Fruit fly (Drosophila melanogaster) ovary, adult (tissue): ENCODE data around the gene RpS9.
A peak's percentile ranks its signal among the peaks of the same experiment; 100 is the strongest.

ENCODE experiments used
- CG17801 ChIP-seq: fragments of 200-800 bp; optimal IDR thresholded peaks from 2 replicates; lab custom pipeline; 2019; ENCODE audit warnings: missing biosample characterization, mild to moderate bottlenecking, missing genetic modification characterization, moderate library complexity; ENCODE audit not compliant: partially characterized antibody

RpS9 gene

DNA sequence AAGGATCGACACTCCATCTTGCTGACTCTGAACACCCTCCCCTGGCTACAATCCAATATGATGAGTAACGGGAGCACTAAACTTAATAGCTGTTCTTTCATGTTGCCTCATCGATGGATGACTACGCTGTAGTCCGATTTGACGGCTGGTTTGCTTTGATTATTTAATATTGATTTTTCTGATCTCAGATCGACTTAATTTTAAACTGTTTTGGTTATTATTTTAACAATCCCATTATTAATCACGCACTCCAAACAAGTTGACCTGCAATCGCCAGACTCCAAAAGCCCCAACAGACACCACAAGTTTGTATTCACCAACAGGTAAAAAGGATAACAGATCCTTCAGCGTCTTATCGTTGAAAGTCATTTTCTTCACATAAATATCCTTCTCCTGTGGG lies 1.2 kb upstream of the RpS9 start, which contains the start of gene CG33703:
TSS of gene CG33703 (minus strand) at position 101 of the 400 bp plus-strand sequence.
- no peak for TF ChIP-seq CG17801 (GFP tag; lab: Kevin White, UChicago)

- TF ChIP-seq CG17801 (GFP tag; lab: Kevin White, UChicago) = peak; percentile 44
These were observed 2.1 kb downstream of the RpS9 start, which contains the start of gene CG3408 for dm6 chr3L:9509037-9509830. Gene CG3408 (minus strand): TSS chr3L:9509583.

dm6 chr3L:9508653-9509036 lies 2.7 kb downstream of the RpS9 start:
- no peak for TF ChIP-seq CG17801 (GFP tag; lab: Kevin White, UChicago)

DNA sequence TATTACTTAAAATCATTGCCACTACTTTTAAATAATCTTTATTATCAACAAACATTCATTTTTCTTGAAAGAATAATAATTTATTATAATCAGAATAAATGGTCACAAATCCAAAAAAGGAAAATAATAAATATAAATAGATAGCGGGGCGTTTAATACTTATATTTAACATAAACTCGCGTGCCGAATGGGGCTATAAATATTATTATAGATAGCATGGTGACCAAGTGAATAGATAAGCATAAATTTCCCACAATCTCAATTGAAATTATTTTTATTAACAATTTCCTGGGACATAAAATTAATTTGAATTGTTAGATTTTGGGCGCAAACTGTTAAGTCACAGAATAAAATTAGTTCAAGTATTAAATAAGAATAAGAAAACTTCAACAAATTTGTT lies 4.9 kb downstream of the RpS9 start:
- TF ChIP-seq CG17801 (GFP tag; lab: Kevin White, UChicago) = no peak

DNA sequence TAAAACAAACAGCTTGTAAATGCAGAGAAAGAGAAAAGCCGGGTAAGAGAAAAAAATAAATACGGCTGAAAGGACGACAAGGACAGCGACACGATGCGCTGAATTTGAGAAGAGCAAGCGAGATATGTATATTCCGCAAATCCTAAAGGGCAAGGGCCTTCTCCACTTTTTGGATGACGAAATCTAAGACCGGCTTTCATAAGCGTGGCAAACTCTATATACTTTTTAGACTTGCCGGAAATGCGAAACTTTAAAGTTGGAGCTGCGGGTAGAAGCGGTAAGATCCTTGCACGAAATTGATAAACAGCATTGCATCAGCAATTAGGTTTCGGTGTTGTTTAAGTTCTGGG lies 5.6 kb downstream of the RpS9 start:
- TF ChIP-seq CG17801 (GFP tag; lab: Kevin White, UChicago) = no peak

DNA sequence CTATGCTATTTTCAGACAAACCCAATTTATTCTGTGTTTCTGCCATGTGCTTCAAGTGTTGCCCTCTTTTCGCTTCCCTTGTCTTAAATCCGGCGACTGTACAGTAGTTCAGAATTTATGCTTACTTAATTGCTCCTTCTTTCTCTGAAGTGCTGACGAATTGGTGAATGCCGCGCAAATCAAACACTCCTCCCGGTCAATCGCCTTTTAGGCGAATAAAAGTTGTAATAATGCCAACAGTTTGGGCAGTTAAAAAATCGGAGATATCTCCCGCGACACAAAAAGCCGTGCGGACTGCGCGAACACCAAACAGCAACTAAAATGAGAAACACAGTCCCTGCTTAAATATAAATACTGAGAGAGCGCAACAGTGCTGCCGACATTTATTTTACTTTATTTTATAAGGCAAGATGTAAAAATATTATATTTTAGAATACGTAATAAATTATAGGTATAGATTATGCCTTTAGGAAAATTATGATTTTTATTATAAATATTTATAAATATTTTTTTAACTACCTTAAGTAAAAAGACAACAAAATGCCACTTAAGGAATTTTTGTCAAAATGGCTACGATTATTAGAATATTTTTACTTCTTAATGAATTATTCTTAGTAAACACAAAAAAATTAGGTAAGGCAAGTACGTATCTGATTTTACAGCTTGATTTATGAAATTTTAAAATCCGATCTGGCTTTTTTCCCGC lies 6.2 kb downstream of the RpS9 start, which contains the start of gene path:
TSS of gene path (minus strand) at position 322 of the 706 bp plus-strand sequence.
- TF ChIP-seq CG17801 (GFP tag; lab: Kevin White, UChicago) = no peak

DNA sequence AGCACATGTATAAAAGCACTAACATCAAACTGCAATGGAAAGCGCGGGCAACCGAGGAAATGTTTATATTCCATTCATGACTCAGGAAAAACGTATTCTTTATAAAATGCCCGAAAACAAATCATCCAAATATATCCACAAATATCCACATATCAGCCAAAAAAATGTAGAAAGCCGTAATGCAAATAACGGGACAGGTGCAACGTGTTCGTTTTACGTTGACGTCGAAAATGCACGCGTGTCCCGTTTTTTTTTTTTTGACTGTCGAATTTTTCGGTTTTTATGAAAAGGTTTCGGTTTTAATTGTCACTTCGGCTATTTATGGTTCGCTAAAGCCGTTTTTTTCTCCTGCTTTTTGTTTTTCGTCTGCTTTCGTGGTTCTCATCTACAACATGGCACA lies 6.8 kb downstream of the RpS9 start:
- no peak for TF ChIP-seq CG17801 (GFP tag; lab: Kevin White, UChicago)

DNA sequence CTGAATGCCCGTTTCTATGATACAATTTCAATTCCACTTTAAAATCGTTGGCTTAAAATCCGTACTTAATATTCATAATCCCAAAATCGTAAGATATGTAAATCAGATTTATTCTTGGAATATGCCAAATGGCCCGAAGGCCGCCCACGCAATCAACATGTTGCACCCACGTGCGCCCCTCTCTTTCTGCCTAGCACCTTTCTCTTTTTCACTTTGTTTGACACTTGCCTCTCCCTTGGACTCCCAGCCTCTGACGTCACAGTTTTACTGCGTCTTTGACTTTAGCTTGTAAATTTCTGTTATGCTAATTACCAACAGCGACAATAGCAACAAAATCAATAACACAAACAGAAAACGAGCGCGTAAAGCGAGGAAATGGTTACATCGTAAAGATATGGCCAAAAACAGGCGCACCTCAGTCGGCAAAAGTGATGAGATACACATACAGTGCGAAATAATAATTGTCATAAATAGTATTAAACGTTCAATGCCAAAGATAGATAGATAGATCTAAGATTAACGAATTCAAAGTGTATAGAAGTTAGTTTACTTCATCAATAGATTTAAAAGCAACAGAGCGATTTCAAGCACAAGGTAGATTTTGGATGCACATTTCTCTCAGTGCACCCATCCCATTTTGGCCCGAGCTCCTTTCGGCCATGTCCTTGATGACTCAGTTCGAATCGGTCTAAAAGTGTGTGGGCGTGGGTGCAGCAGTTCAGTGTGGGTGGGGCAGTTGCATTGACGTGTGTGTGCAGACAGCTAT lies 7.6 kb downstream of the RpS9 start:
- no peak for TF ChIP-seq CG17801 (GFP tag; lab: Kevin White, UChicago)

DNA sequence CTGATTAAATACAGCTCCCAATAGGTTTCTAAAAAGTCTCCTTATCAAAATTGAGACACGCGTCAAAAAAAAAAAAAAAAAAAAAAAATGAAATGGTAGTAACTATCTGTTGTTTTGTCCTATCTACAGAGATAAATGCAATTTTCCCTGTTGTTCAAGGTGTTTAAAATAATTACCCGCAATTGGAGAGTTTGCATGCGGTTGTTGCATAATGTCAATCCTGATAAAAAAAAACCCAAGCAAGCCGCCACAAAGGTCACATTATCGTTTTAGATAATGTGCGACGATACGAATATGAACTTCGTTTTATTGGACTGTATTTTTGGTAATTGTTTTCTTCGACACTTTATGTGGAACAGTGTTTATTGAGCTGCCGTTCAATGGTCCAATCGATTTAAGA lies 8.5 kb downstream of the RpS9 start:
- TF ChIP-seq CG17801 (GFP tag; lab: Kevin White, UChicago) = no peak

- TF ChIP-seq CG17801 (GFP tag; lab: Kevin White, UChicago) = no peak
These were observed 9.0 kb downstream of the RpS9 start for dm6 chr3L:9502294-9502693.

- no peak for TF ChIP-seq CG17801 (GFP tag; lab: Kevin White, UChicago)
These were observed 10.0 kb downstream of the RpS9 start for dm6 chr3L:9501298-9501697.

DNA sequence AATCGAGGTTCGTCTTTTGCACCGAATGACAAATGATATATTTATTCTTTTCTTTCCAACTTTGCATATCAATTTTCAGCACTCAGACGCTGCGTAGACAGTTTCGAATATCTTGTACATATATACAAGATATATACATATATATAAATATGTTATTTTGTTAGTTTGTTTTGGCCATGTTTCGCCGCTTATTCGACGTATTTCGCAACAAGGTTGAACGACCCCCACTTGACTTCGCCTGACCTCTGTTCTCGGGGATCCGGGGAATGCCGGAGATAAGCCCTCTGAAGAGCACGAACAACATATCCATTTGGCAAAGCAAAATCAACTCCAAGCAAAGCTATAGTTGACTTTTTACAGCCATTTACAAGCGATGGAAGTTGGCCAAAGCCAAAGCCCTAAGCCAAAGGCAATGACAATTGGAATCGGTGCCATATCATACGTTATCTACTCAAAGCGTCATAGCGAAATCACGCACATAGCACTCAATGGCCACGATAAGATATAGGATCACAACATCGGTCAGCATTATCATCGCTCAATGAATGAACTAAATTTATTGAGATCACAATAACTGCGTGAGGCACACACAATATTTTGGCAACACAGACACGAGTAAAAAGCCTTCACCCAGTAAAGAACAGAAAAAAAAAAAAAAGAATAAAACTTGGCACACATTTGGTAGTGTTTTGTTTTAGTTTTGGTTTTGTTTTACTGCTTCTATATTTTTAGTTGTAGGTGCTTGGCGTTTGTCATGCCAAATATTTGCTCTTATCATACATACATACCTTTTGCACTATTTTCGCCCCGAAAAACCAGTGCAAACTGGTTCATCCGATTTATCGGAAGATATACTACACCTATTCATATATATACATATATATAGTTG lies 11.2 kb downstream of the RpS9 start:
- TF ChIP-seq CG17801 (GFP tag; lab: Kevin White, UChicago) = no peak

- TF ChIP-seq CG17801 (GFP tag; lab: Kevin White, UChicago) = no peak
These were observed 13.2 kb downstream of the RpS9 start for dm6 chr3L:9497981-9498619.

- TF ChIP-seq CG17801 (GFP tag; lab: Kevin White, UChicago) = peak; percentile 78
These were observed 14.1 kb downstream of the RpS9 start for dm6 chr3L:9497249-9497648.
